Fruit fly (Drosophila melanogaster): Measurements from ENCODE around the gene Mdh1.

Mdh1 gene

DNA sequence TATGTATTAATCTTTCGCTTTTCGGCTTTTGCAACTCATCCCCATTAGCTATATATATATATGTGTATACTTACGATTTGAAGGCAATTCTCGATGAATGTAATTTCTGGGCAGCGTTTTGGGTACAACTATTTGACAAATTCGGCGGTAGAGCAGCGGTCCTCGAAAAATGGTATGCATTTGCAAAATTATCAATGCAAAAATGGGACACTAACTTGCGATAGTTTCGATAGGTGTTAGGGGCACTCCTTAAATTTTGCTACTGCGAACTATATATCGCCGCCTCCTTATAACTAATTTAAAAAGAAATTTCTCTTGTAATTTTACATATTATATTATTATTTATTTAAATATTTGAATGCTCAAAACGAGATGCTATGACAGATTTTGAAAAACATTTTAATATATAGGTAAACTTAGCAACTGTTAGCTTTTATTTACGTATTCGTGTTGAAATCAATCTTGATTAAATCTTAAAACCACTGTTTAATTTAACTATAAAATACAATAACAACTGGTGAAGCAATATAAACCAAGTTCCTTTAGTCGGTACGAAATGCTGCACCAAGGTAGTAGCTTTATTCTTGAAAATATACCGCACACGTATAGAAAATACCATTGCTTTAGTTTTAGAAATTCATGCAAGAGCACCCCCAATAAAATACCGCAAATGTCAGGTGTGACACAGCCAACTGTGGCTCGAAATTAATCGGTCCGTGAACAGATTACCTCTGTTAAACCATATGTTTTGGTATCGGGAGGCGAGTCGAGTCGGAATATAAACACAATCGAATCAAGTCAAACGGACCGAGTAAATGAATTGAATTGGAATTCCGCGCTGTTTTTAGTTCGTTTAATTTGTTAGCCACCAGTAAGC, 17.4 kb upstream of the Mdh1 start, which contains the start of the genes CG5355 and Klp31E (continued):
- peak; percentile 39 for TF ChIP-seq Ets21C (GFP tag; optimal IDR thresholded peaks at IDR 0.05)
- TF ChIP-seq CG3032 (tag; optimal IDR thresholded peaks at IDR 0.05): peak; percentile 79
- no peak for TF ChIP-seq CG11762 (GFP tag; optimal IDR thresholded peaks at IDR 0.05; ENCODE audit: insufficient read depth)
- TF ChIP-seq acj6 (GFP tag; optimal IDR thresholded peaks at IDR 0.05): peak; percentile 50
- TF ChIP-seq Eip93F (GFP tag; optimal IDR thresholded peaks at IDR 0.05): peak; percentile 52
- TF ChIP-seq CG31627 (GFP tag; optimal IDR thresholded peaks at IDR 0.05): peak; percentile 63
- no peak for TF ChIP-seq CG10669 (GFP tag; optimal IDR thresholded peaks at IDR 0.05)
- peak; percentile 59 for TF ChIP-seq lz (GFP tag; optimal IDR thresholded peaks at IDR 0.05)

DNA sequence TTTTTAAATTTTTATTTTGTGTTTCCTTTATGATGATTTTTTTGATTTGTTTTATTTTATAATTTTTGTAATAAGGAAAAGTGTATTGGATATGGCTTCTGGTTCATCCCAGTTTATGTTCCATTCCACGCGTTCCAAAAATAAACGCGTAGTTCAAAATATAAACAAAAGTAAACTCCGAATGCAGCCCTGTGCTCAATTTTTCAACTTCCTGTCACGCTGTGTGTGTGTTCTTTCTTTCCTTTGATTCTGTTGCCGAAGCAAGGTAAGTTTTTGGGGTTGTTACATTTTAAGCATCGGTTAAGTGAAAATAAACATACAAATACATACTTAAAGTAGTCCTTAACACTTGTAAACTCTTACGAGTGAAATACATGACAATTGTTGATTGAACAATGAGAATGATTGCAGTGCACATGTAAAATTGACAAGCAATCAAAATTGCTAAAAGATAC, 12.0 kb upstream of the Mdh1 start, which contains the start of the genes Ip259 and RpS27A:
Gene Ip259, plus strand, starts transcription at position 231 of the 455 bp plus-strand sequence.
Gene RpS27A, plus strand, starts transcription at position 231 of the 455 bp plus-strand sequence.
- TF ChIP-seq pdm3 (GFP tag; optimal IDR thresholded peaks at IDR 0.05): no peak
- TF ChIP-seq CG31627 (GFP tag; optimal IDR thresholded peaks at IDR 0.05): peak; percentile 77
- TF ChIP-seq Sox15 (GFP tag; optimal IDR thresholded peaks at IDR 0.05): peak; percentile 47
- TF ChIP-seq Sox102F (GFP tag; optimal IDR thresholded peaks at IDR 0.05): no peak
- TF ChIP-seq CG6276 (GFP tag; optimal IDR thresholded peaks at IDR 0.05): no peak
- 0 out of 2 replicates have a peak, but pooled peaks have one; percentile 19 for TF ChIP-seq Gug (GFP tag; IDR thresholded peaks at IDR 0.05)
- TF ChIP-seq Sox14 (GFP tag; optimal IDR thresholded peaks at IDR 0.05): no peak
- TF ChIP-seq CG11294 (GFP tag; IDR thresholded peaks at IDR 0.05): no peak
- TF ChIP-seq CG15336 (GFP tag; IDR thresholded peaks at IDR 0.05): no peak
- TF ChIP-seq net (GFP tag; optimal IDR thresholded peaks at IDR 0.05): no peak
- peak; percentile 39 for TF ChIP-seq dac (GFP tag; optimal IDR thresholded peaks at IDR 0.05)
- no peak for TF ChIP-seq CG10631 (GFP tag; optimal IDR thresholded peaks at IDR 0.05)
- no peak for TF ChIP-seq Met (GFP tag; optimal IDR thresholded peaks at IDR 0.05)
- no peak for TF ChIP-seq Lpt (GFP tag; optimal IDR thresholded peaks at IDR 0.05)
- TF ChIP-seq Ets96B (tag; optimal IDR thresholded peaks at IDR 0.05): peak; percentile 37
- TF ChIP-seq topi (GFP tag; optimal IDR thresholded peaks at IDR 0.05): peak; percentile 71
- TF ChIP-seq fd85E (GFP tag; optimal IDR thresholded peaks at IDR 0.05): peak; percentile 63
- TF ChIP-seq Hr39 (GFP tag; optimal IDR thresholded peaks at IDR 0.05): no peak
- peak; percentile 56 for TF ChIP-seq fd59A (GFP tag; optimal IDR thresholded peaks at IDR 0.05)
- peak in 1 of 2 experiments; percentile 77 for TF ChIP-seq ss (GFP tag; optimal IDR thresholded peaks at IDR 0.05)
- no peak for TF ChIP-seq dsx (GFP tag; optimal IDR thresholded peaks at IDR 0.05; ENCODE audit: poor library complexity, severe bottlenecking)
- TF ChIP-seq Eip78C (GFP tag): peak; percentile 90
- TF ChIP-seq CG16779 (tag; optimal IDR thresholded peaks at IDR 0.05): no peak
- peak; percentile 80 for TF ChIP-seq lz (GFP tag; optimal IDR thresholded peaks at IDR 0.05)
- peak; percentile 21 for TF ChIP-seq Eip93F (GFP tag; optimal IDR thresholded peaks at IDR 0.05)
- TF ChIP-seq vri (GFP tag; optimal IDR thresholded peaks at IDR 0.05): no peak
- TF ChIP-seq CG8319 (GFP tag; optimal IDR thresholded peaks at IDR 0.05): peak; percentile 60
- TF ChIP-seq Smox (GFP tag; optimal IDR thresholded peaks at IDR 0.05): no peak
- TF ChIP-seq salr (GFP tag; optimal IDR thresholded peaks at IDR 0.05): peak in 1 of 2 experiments; percentile 88
- TF ChIP-seq spab (GFP tag; optimal IDR thresholded peaks at IDR 0.05): no peak
- TF ChIP-seq CG10669 (GFP tag; optimal IDR thresholded peaks at IDR 0.05): peak; percentile 62
- TF ChIP-seq OdsH (GFP tag; optimal IDR thresholded peaks at IDR 0.05): peak; percentile 58
- TF ChIP-seq CG3919 (GFP tag; optimal IDR thresholded peaks at IDR 0.05): no peak
- TF ChIP-seq cyc (GFP tag; optimal IDR thresholded peaks at IDR 0.05): peak; percentile 76
- no peak for TF ChIP-seq CG32006 (GFP tag; optimal IDR thresholded peaks at IDR 0.05)
- peak; percentile 36; the same call in 1 of the 3 replicates for TF ChIP-seq CG8119 (GFP tag; IDR thresholded peaks at IDR 0.05)
- peak; percentile 62 for TF ChIP-seq CG3032 (tag; optimal IDR thresholded peaks at IDR 0.05)
- no peak for TF ChIP-seq CG6163 (GFP tag; IDR thresholded peaks at IDR 0.05)
- no peak for TF ChIP-seq Hr38 (GFP tag; optimal IDR thresholded peaks at IDR 0.05)
- TF ChIP-seq CG6854 (GFP tag; optimal IDR thresholded peaks at IDR 0.05): peak; percentile 84
- no peak for TF ChIP-seq CG6808 (GFP tag; optimal IDR thresholded peaks at IDR 0.05)
- peak; percentile 61 for TF ChIP-seq Blimp-1 (GFP tag; optimal IDR thresholded peaks at IDR 0.05)
- TF ChIP-seq esn (GFP tag; optimal IDR thresholded peaks at IDR 0.05): peak; percentile 85
- peak; percentile 2 for TF ChIP-seq Hr4 (GFP tag; optimal IDR thresholded peaks at IDR 0.05)
